Worm (Caenorhabditis elegans): ENCODE results near the gene wht-8.
A peak's percentile ranks its signal among the peaks of the same experiment; 100 is the strongest.

wht-8 gene

DNA sequence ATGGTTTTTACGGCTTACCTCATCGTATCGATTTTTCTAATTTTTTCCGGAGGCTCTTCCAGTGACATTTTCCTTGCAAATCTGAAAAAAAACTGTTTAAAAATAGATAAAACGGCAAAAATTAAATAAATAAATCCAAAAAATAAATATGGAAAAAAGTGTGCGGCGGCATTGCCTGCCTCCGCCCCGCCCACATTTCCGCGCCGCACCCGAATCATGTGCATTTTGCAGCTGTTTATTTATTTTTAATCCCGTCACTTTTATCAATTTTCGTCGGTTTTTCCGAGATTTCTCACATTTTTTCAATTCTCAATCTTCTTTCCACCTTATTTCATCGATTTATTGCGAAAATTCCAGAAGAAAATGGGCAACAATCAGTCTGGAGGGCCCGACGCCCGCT is 18.2 kb downstream of the wht-8 start, which contains the start of the genes Y47D3A.14 and aakb-2:
Gene Y47D3A.14, minus strand, starts transcription at position 81 of the 400 bp plus-strand sequence.
Gene aakb-2, plus strand, starts transcription at position 356 of the 400 bp plus-strand sequence.
- TF ChIP-seq mcd-1 (GFP tag; IDR thresholded peaks at IDR 0.05) (peak; percentile 53), snpc-4 (GFP tag; optimal IDR thresholded peaks at IDR 0.05) (no peak), snpc-4 (tag; optimal IDR thresholded peaks at IDR 0.05) (peak in 1 of 4 experiments; percentile 6), attf-6 (GFP tag; IDR thresholded peaks at IDR 0.05) (no peak), hmg-1.2 (GFP tag; IDR thresholded peaks at IDR 0.05) (peak; percentile 13; the same call in 1 of the 2 replicates), nhr-27 (tag; optimal IDR thresholded peaks at IDR 0.05) (no peak), let-526 (GFP tag; IDR thresholded peaks at IDR 0.05) (no peak), nfya-1 (tag; optimal IDR thresholded peaks at IDR 0.05; ENCODE audit: borderline replicate concordance, insufficient read depth) (no peak), ceh-100 (GFP tag; IDR thresholded peaks at IDR 0.05) (peak; percentile 55), attf-5 (GFP tag; optimal IDR thresholded peaks at IDR 0.05) (peak; percentile 73), rpc-1 (optimal IDR thresholded peaks at IDR 0.05) (peak; percentile 19), rpc-1 (tag; optimal IDR thresholded peaks at IDR 0.05) (no peak), ztf-22 (GFP tag; optimal IDR thresholded peaks at IDR 0.05) (no peak), dox-1 (GFP tag; IDR thresholded peaks at IDR 0.05) (peak; percentile 42; the same call in 1 of the 2 replicates), chd-7 (tag; optimal IDR thresholded peaks at IDR 0.05) (no peak), nhr-80 (tag; optimal IDR thresholded peaks at IDR 0.05) (peak; percentile 25), B0336.3 (GFP tag; IDR thresholded peaks at IDR 0.05) (peak; percentile 33; the same call in 1 of the 2 replicates), nfyb-1 (GFP tag; IDR thresholded peaks at IDR 0.05) (no peak), athp-1 (tag; optimal IDR thresholded peaks at IDR 0.05) (no peak), zfh-2 (GFP tag; conservative IDR thresholded peaks at IDR 0.05) (peak; percentile 52), ceh-40 (GFP tag; IDR thresholded peaks at IDR 0.05) (no peak), F52B5.7 (tag; optimal IDR thresholded peaks at IDR 0.05) (no peak), ceh-91 (GFP tag; IDR thresholded peaks at IDR 0.05) (no peak), nhr-179 (tag; optimal IDR thresholded peaks at IDR 0.05) (no peak), lin-35 (GFP tag; optimal IDR thresholded peaks at IDR 0.05) (no peak), ceh-79 (tag; optimal IDR thresholded peaks at IDR 0.05) (no peak), tbp1 (GFP tag; optimal IDR thresholded peaks at IDR 0.05) (peak; percentile 9), sea-2 (GFP tag; IDR thresholded peaks at IDR 0.05) (no peak), pha-4 (tag; optimal IDR thresholded peaks at IDR 0.05) (no peak), hlh-26 (GFP tag; conservative IDR thresholded peaks at IDR 0.05) (no peak), snpc-3.4 (tag; optimal IDR thresholded peaks at IDR 0.05) (peak; percentile 39), ZK185.1 (tag; optimal IDR thresholded peaks at IDR 0.05; ENCODE audit: poor library complexity, severe bottlenecking) (no peak), Y79H2A.3 (GFP tag; conservative IDR thresholded peaks at IDR 0.05) (no peak), nhr-90 (tag; optimal IDR thresholded peaks at IDR 0.05) (no peak), K12H6.12 (tag; optimal IDR thresholded peaks at IDR 0.05) (no peak), egrh-3 (GFP tag; IDR thresholded peaks at IDR 0.05) (0 out of 2 replicates have a peak, but pooled peaks have one; percentile 5), B0019.2 (GFP tag; conservative IDR thresholded peaks at IDR 0.05) (no peak), F57C9.4 (tag; optimal IDR thresholded peaks at IDR 0.05) (no peak)

ce11 chrIII:11237741-11238140 is 19.1 kb downstream of the wht-8 start:
- TF ChIP-seq chd-7 (tag; optimal IDR thresholded peaks at IDR 0.05): no peak

- no peak for TF ChIP-seq nhr-90 (tag; optimal IDR thresholded peaks at IDR 0.05)
- no peak for TF ChIP-seq let-607 (tag; optimal IDR thresholded peaks at IDR 0.05)
- no peak for TF ChIP-seq lsl-1 (GFP tag; optimal IDR thresholded peaks at IDR 0.05)
- TF ChIP-seq B0261.1 (tag; optimal IDR thresholded peaks at IDR 0.05): no peak
- 0 out of 2 replicates have a peak, but pooled peaks have one; percentile 21 for TF ChIP-seq pbrm-1 (GFP tag; IDR thresholded peaks at IDR 0.05)
- no peak for TF ChIP-seq fkh-3 (tag; optimal IDR thresholded peaks at IDR 0.05)
- TF ChIP-seq ets-4 (GFP tag; optimal IDR thresholded peaks at IDR 0.05): no peak
- TF ChIP-seq somi-1 (GFP tag; optimal IDR thresholded peaks at IDR 0.05): no peak
- TF ChIP-seq mel-28 (tag; optimal IDR thresholded peaks at IDR 0.05; ENCODE audit: borderline replicate concordance): no peak
- TF ChIP-seq tlf-1 (GFP tag; optimal IDR thresholded peaks at IDR 0.05): no peak
- no peak for TF ChIP-seq lin-26 (GFP tag; IDR thresholded peaks at IDR 0.05)
- no peak for TF ChIP-seq egl-18 (GFP tag; IDR thresholded peaks at IDR 0.05)
These were observed 19.7 kb downstream of the wht-8 start for ce11 chrIII:11238309-11238708.

Data from whole organism, young adult.